Fruit fly (Drosophila melanogaster) whole organism, wandering third instar larva: ENCODE data around the gene CG9578.

Experiments
- Abd-B ChIP-seq: fragments of >200 bp; optimal IDR thresholded peaks from 2 replicates; lab custom pipeline; 2017; ENCODE audit warnings: missing biosample characterization, missing genetic modification characterization
- CG32264 ChIP-seq: fragments of 200-800 bp; sonication (Bioruptor generic); optimal IDR thresholded peaks from 2 replicates; lab custom pipeline; 2016; ENCODE audit warnings: missing biosample characterization, missing genetic modification characterization
- CG9705 ChIP-seq: fragments of 200-800 bp; sonication (Bioruptor generic); optimal IDR thresholded peaks from 2 replicates; lab custom pipeline; 2018; ENCODE audit warnings: missing biosample characterization, mild to moderate bottlenecking, missing genetic modification characterization
- Dfd ChIP-seq: fragments of >200 bp; optimal IDR thresholded peaks from 2 replicates; lab custom pipeline; 2017; ENCODE audit warnings: missing biosample characterization, missing genetic modification characterization
- Dif ChIP-seq: fragments of 200-275, 200-300 bp; sonication (Bioruptor generic); optimal IDR thresholded peaks from 2 replicates; lab custom pipeline; 2018; ENCODE audit warnings: missing biosample characterization, missing genetic modification characterization; ENCODE audit not compliant: partially characterized antibody
- GATAd ChIP-seq: sonication (Bioruptor generic); optimal IDR thresholded peaks from 2 replicates; lab custom pipeline; 2016; ENCODE audit warnings: missing biosample characterization, missing genetic modification characterization
- HLH106 ChIP-seq: fragments of 200-800 bp; optimal IDR thresholded peaks from 3 replicates; lab custom pipeline; 2019; ENCODE audit warnings: missing biosample characterization, mild to moderate bottlenecking, missing genetic modification characterization, moderate library complexity
- Hnf4 ChIP-seq: fragments of 200-800 bp; sonication (Bioruptor generic); optimal IDR thresholded peaks from 2 replicates; lab custom pipeline; 2016; ENCODE audit warnings: missing biosample characterization, mild to moderate bottlenecking, missing genetic modification characterization
- Hr78 ChIP-seq: fragments of >200 bp; optimal IDR thresholded peaks from 2 replicates; lab custom pipeline; 2017; ENCODE audit warnings: missing biosample characterization, missing genetic modification characterization
- Hr83 ChIP-seq: fragments of 200-300 bp; sonication (Bioruptor generic); optimal IDR thresholded peaks from 2 replicates; lab custom pipeline; 2016; ENCODE audit warnings: missing biosample characterization, mild to moderate bottlenecking, missing genetic modification characterization, moderate library complexity; ENCODE audit not compliant: poor library complexity, severe bottlenecking
- Jra ChIP-seq: sonication (Bioruptor generic); optimal IDR thresholded peaks from 2 replicates; lab custom pipeline; 2016; ENCODE audit warnings: missing biosample characterization, missing genetic modification characterization
- Mio ChIP-seq: sonication (Bioruptor generic); optimal IDR thresholded peaks from 2 replicates; lab custom pipeline; 2016; ENCODE audit warnings: missing biosample characterization, missing genetic modification characterization
- Myc ChIP-seq: fragments of >200 bp; optimal IDR thresholded peaks from 2 replicates; lab custom pipeline; 2017
- N ChIP-seq: fragments of >200 bp; optimal IDR thresholded peaks from 2 replicates; lab custom pipeline; 2018; ENCODE audit warnings: missing biosample characterization, missing external identifiers, missing genetic modification characterization
- OdsH ChIP-seq: fragments of 200-800 bp; sonication (Bioruptor generic); optimal IDR thresholded peaks from 2 replicates; lab custom pipeline; 2016; ENCODE audit warnings: missing biosample characterization, mild to moderate bottlenecking, missing genetic modification characterization
- Rel ChIP-seq, 2 experiments: fragments of 200-800 bp; sonication (Bioruptor generic) in 1 of 2; optimal IDR thresholded peaks; 2 replicates in 1 of 2; 3 replicates in 1 of 2; lab custom pipeline; 2016 to 2019; ENCODE audit warnings: mild to moderate bottlenecking in 2 of 2, missing biosample characterization in 2 of 2, missing genetic modification characterization in 2 of 2, moderate library complexity in 1 of 2
- Sp1 ChIP-seq: fragments of 200-800 bp; sonication (Bioruptor generic); optimal IDR thresholded peaks from 3 replicates; lab custom pipeline; 2019; ENCODE audit warnings: missing biosample characterization, mild to moderate bottlenecking, missing genetic modification characterization, moderate library complexity
- brk ChIP-seq: fragments of 200-800 bp; sonication (Bioruptor generic); optimal IDR thresholded peaks from 2 replicates; lab custom pipeline; 2016; ENCODE audit warnings: missing biosample characterization, mild to moderate bottlenecking, missing genetic modification characterization
- dl ChIP-seq, 2 experiments: fragments of 175-275, 200-275 bp in 1 of 2; fragments of 200-275 bp in 1 of 2; sonication (Bioruptor generic); optimal IDR thresholded peaks; lab custom pipeline; 2018; ENCODE audit warnings: mild to moderate bottlenecking in 2 of 2, missing biosample characterization in 2 of 2, missing genetic modification characterization in 2 of 2, moderate library complexity in 2 of 2; ENCODE audit not compliant: partially characterized antibody in 2 of 2, insufficient read depth in 1 of 2
- dmrt93B ChIP-seq: fragments of 200-800 bp; sonication (Bioruptor generic); optimal IDR thresholded peaks from 2 replicates; lab custom pipeline; 2018; ENCODE audit warnings: missing biosample characterization, mild to moderate bottlenecking, missing genetic modification characterization
- dsf ChIP-seq: sonication (Bioruptor generic); optimal IDR thresholded peaks from 2 replicates; lab custom pipeline; 2016; ENCODE audit warnings: missing biosample characterization, missing genetic modification characterization, borderline replicate concordance
- ey ChIP-seq: fragments of 200-800 bp; sonication (Bioruptor generic); optimal IDR thresholded peaks from 2 replicates; lab custom pipeline; 2016; ENCODE audit warnings: missing biosample characterization, missing genetic modification characterization
- foxo ChIP-seq, 2 experiments: fragments of 200-800 bp; sonication (Bioruptor generic); optimal IDR thresholded peaks; 2 replicates in 1 of 2; 3 replicates in 1 of 2; lab custom pipeline; 2016 to 2017; ENCODE audit warnings: missing biosample characterization in 2 of 2, missing genetic modification characterization in 2 of 2
- fru ChIP-seq: fragments of 200-800 bp; sonication (Bioruptor generic); optimal IDR thresholded peaks from 3 replicates; lab custom pipeline; 2016; ENCODE audit warnings: missing biosample characterization, mild to moderate bottlenecking, missing genetic modification characterization
- h ChIP-seq: fragments of 200-800 bp; sonication (Bioruptor generic); optimal IDR thresholded peaks from 3 replicates; lab custom pipeline; 2016; ENCODE audit warnings: missing biosample characterization, mild to moderate bottlenecking, missing genetic modification characterization
- jim ChIP-seq: fragments of 175-275, 200-325 bp; sonication (Bioruptor generic); optimal IDR thresholded peaks from 2 replicates; lab custom pipeline; 2016; ENCODE audit warnings: missing biosample characterization, mild to moderate bottlenecking, missing genetic modification characterization
- lola ChIP-seq: fragments of >200 bp; optimal IDR thresholded peaks from 2 replicates; lab custom pipeline; 2017; ENCODE audit warnings: missing biosample characterization, missing genetic modification characterization
- pan ChIP-seq: fragments of >200 bp; optimal IDR thresholded peaks from 2 replicates; lab custom pipeline; 2017
- rgr ChIP-seq: fragments of 200-800 bp; sonication (Bioruptor generic); optimal IDR thresholded peaks from 3 replicates; lab custom pipeline; 2016; ENCODE audit warnings: missing biosample characterization, mild to moderate bottlenecking, missing genetic modification characterization
- sage ChIP-seq: fragments of 200-800 bp; sonication (Bioruptor generic); optimal IDR thresholded peaks from 2 replicates; lab custom pipeline; 2016; ENCODE audit warnings: missing biosample characterization, mild to moderate bottlenecking, missing genetic modification characterization
- sv ChIP-seq: fragments of 200-800 bp; sonication (Bioruptor generic); optimal IDR thresholded peaks from 3 replicates; lab custom pipeline; 2016; ENCODE audit warnings: missing biosample characterization, missing genetic modification characterization
- usp ChIP-seq: fragments of >200 bp; optimal IDR thresholded peaks from 2 replicates; lab custom pipeline; 2017; ENCODE audit warnings: missing biosample characterization, missing genetic modification characterization
- woc ChIP-seq: sonication (Bioruptor generic); optimal IDR thresholded peaks from 2 replicates; lab custom pipeline; 2016; ENCODE audit warnings: missing biosample characterization, mild to moderate bottlenecking, missing genetic modification characterization

The CG9578 gene

DNA sequence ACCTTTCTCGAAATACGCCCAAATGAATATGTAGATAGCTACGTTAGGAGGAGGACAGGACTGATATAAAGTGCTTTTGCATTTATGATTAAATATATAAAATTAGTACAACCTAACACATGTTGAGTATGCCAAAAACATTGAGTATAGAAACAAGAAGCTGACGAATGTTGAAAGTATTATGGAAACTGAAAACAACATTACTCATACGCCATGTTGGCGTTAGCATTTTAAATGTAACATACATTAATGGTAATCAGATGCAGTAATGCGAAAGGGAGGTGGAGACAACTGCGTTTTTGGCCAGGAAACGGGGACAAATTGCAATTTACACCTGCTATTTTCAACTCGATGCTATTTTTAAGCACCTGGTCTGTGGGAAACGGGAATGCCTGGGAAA is 11.5 kb upstream of the CG9578 start:
- no peak for TF ChIP-seq CG9705
- TF ChIP-seq lola (GFP tag; lab: Kevin White, UChicago), result no peak
- TF ChIP-seq GATAd (GFP tag; lab: Kevin White, UChicago), result no peak
- TF ChIP-seq h (GFP tag; lab: Kevin White, UChicago), result no peak
- TF ChIP-seq brk, result no peak
- no peak for TF ChIP-seq Sp1

DNA sequence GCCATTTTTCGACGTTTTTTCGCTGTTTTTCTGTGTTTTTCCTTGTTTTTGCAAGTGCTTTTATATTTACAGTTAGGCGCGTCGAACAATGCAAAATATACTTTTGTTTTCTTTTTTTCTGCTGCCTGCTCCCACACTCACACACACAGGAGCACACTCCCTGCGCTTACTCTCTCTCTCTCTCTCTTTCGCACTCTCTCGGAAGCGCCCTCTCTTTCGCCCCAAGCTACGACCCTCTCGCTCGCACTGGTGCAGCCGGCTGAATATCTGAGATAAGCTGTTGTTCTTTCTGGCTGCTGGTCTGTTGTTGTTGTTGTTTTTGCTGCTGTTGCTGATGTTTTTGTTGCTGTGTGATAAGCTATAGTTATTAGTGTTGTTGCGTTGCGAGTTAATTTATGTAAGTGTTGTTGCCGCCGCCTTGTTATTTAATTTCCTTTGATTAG is 11.1 kb upstream of the CG9578 start:
- TF ChIP-seq Mio (no peak), usp (GFP tag; lab: Kevin White, UChicago) (no peak), fru (no peak), Jra (GFP tag; lab: Kevin White, UChicago) (no peak), Dif (peak; percentile 77), Hr83 (GFP tag; lab: Kevin White, UChicago) (peak; percentile 62), brk (no peak), sv (no peak), Hr78 (no peak), jim (GFP tag; lab: Kevin White, UChicago) (peak; percentile 89), Sp1 (peak; percentile 11), Abd-B (GFP tag; lab: Kevin White, UChicago) (no peak), ey (GFP tag; lab: Kevin White, UChicago) (no peak), dl (GFP tag; optimal IDR thresholded peaks at IDR 0.05; lab: Kevin White, UChicago; ENCODE audit: insufficient read depth in 1 of 2, partially characterized antibody in 2 of 2) (peak in 1 of 2 experiments; percentile 86), h (GFP tag; lab: Kevin White, UChicago) (peak; percentile 50)

DNA sequence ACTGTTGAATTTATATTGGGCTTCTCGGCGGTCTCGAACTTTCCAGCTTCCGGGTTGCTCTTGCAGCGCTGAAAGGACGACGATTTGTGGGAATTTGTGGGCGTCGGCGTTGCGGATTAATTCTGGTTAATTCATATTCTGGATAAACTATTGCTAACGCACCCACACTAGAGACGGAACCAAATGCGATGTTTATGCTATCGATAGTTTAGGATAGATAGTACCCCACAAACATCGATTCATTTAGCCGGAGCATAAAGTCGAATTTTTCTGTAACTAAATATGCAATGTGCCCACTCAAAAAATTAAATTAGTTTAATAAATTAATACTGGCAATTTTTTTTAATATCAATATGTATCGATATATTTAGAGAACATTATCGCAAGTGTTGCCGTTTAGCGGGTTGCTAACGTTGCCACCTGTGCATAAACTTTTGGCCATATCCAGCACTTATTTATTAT is 10.3 kb upstream of the CG9578 start, which contains the start of gene Rab35:
TSS of gene Rab35 (minus strand) at position 194 of the 462 bp plus-strand sequence.
- TF ChIP-seq GATAd (GFP tag; lab: Kevin White, UChicago), result no peak
- TF ChIP-seq Sp1, result no peak
- TF ChIP-seq sv, result peak; percentile 24
- TF ChIP-seq brk, result no peak
- peak; percentile 2 for TF ChIP-seq sage (GFP tag; lab: Kevin White, UChicago)
- TF ChIP-seq dsf (GFP tag; lab: Kevin White, UChicago), result peak; percentile 4
- TF ChIP-seq Dif, result no peak
- TF ChIP-seq Hnf4 (GFP tag; lab: Kevin White, UChicago), result peak; percentile 43
- no peak for TF ChIP-seq dmrt93B (GFP tag; lab: Kevin White, UChicago)
- TF ChIP-seq Abd-B (GFP tag; lab: Kevin White, UChicago), result no peak
- TF ChIP-seq foxo (GFP tag; optimal IDR thresholded peaks at IDR 0.05; lab: Kevin White, UChicago), result peak in 1 of 2 experiments; percentile 0
- TF ChIP-seq N (GFP tag; lab: Kevin White, UChicago), result no peak
- no peak for TF ChIP-seq dl (GFP tag; optimal IDR thresholded peaks at IDR 0.05; lab: Kevin White, UChicago; ENCODE audit: insufficient read depth in 1 of 2, partially characterized antibody in 2 of 2)
- TF ChIP-seq Myc (lab: Kevin White, UChicago), result no peak
- TF ChIP-seq jim (GFP tag; lab: Kevin White, UChicago), result no peak
- TF ChIP-seq Jra (GFP tag; lab: Kevin White, UChicago), result peak; percentile 40
- no peak for TF ChIP-seq Hr83 (GFP tag; lab: Kevin White, UChicago)
- TF ChIP-seq Dfd (GFP tag; lab: Kevin White, UChicago), result no peak
- no peak for TF ChIP-seq Hr78
- TF ChIP-seq rgr (GFP tag; lab: Kevin White, UChicago), result peak; percentile 17
- peak; percentile 29 for TF ChIP-seq h (GFP tag; lab: Kevin White, UChicago)

DNA sequence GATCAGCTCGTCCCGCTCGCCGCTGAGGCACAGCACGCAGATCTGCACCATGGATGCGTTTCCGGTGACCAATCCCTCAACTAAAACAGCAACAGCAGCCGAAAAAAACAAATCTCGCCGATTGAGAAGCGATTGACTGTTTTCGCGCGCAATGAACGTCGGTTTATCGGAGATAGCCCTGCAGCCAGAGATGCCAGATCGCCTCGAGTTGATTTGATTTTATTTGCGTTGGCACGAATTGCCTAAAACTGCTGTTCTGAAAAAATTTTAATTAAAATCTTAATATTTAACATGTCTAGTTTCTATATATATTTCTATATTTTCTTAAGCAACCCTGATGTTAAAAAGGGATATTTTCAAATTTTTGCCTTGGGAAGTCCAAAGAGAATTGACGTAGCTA is 7.4 kb upstream of the CG9578 start:
- TF ChIP-seq Hr83 (GFP tag; lab: Kevin White, UChicago) (no peak), Myc (lab: Kevin White, UChicago) (no peak), OdsH (GFP tag; lab: Kevin White, UChicago) (no peak), HLH106 (tag; lab: Kevin White, UChicago) (peak; percentile 21), foxo (GFP tag; optimal IDR thresholded peaks at IDR 0.05; lab: Kevin White, UChicago) (peak in 1 of 2 experiments; percentile 5), Mio (no peak)

DNA sequence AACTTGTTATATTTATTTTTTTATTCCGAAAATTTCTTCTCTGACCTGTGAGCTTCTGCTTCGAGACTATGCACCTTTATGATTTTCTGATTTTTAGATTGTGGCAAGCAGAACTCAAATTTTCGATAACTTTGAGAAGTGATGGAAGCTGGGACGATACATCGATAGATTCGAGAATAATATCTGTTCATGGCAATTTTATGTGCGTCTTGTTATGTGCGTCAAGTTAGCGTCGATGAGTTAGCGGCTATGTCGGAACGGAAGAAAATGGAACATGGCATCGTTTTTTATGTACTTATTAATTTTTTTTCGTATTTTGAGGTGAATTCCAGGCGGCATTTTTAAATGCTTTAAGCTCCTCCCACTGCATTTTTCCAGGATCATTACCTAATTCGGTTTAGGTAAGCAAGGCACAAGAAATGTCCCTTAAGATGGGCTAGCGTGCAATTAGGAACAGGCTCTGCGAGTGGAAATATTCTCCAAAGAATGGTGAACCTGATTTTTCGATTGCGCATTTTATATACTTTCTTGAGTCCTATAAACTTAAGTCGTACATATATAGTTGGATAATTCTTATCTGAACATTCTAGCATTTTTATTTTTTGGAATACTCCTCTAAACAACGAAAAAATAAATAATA is 4.1 kb upstream of the CG9578 start, which contains the start of gene Phf7:
TSS of gene Phf7 (minus strand) at position 58 of the 640 bp plus-strand sequence.
- TF ChIP-seq CG32264 (no peak), lola (GFP tag; lab: Kevin White, UChicago) (no peak), pan (lab: Kevin White, UChicago) (no peak), Rel (GFP tag; optimal IDR thresholded peaks at IDR 0.05; lab: Kevin White, UChicago) (no peak), Rel (tag; optimal IDR thresholded peaks at IDR 0.05; lab: Kevin White, UChicago) (peak; percentile 2), Hr83 (GFP tag; lab: Kevin White, UChicago) (no peak), Hnf4 (GFP tag; lab: Kevin White, UChicago) (peak; percentile 23), woc (GFP tag; lab: Kevin White, UChicago) (peak; percentile 50), Mio (no peak)
